Worm (Caenorhabditis elegans): ENCODE data around the gene sgca-1.

sgca-1 gene

ce11 chrX:6740983-6741365 lies 48.4 kb downstream of the sgca-1 start (continued):
- no peak for TF ChIP-seq ces-1 (GFP tag; optimal IDR thresholded peaks at IDR 0.05)
- peak; percentile 12 to 34 for TF ChIP-seq efl-1 (optimal IDR thresholded peaks at IDR 0.05)
- peak in 1 of 2 experiments; percentile 20 for TF ChIP-seq efl-1 (GFP tag; optimal IDR thresholded peaks at IDR 0.05 in 1 of 2)
- peak; percentile 40 to 49 for TF ChIP-seq lsy-2 (tag; optimal IDR thresholded peaks at IDR 0.05)
- TF ChIP-seq ama-1 (optimal IDR thresholded peaks at IDR 0.05) = peak; percentile 52
- peak in 2 of 3 experiments; percentile 21 to 37 for TF ChIP-seq dpl-1 (GFP tag; optimal IDR thresholded peaks at IDR 0.05)
- peak; percentile 20 for TF ChIP-seq nhr-90 (tag; optimal IDR thresholded peaks at IDR 0.05; ENCODE audit: poor library complexity)
- no peak for TF ChIP-seq Y116A8C.19 (tag; optimal IDR thresholded peaks at IDR 0.05; ENCODE audit: borderline replicate concordance)
- peak in 2 of 6 experiments; percentile 4 to 64 for TF ChIP-seq elt-3 (tag; optimal IDR thresholded peaks at IDR 0.05)
- peak; percentile 83 for TF ChIP-seq nhr-85 (tag)
- TF ChIP-seq blmp-1 (tag; optimal IDR thresholded peaks at IDR 0.05) = peak; percentile 43
- no peak for TF ChIP-seq lin-15B (tag; optimal IDR thresholded peaks at IDR 0.05)
- no peak for TF ChIP-seq fkh-10 (GFP tag; optimal IDR thresholded peaks at IDR 0.05)
- TF ChIP-seq alr-1 (tag; optimal IDR thresholded peaks at IDR 0.05; ENCODE audit: borderline replicate concordance) = no peak
- no peak for TF ChIP-seq hpl-2 (GFP tag; optimal IDR thresholded peaks at IDR 0.05)
- TF ChIP-seq vab-15 (tag; optimal IDR thresholded peaks at IDR 0.05) = no peak
- TF ChIP-seq mep-1 (tag; optimal IDR thresholded peaks at IDR 0.05) = peak; percentile 46
- peak; percentile 5 for TF ChIP-seq snpc-4 (tag; optimal IDR thresholded peaks at IDR 0.05)
- peak; percentile 86 for TF ChIP-seq nhr-20 (tag; optimal IDR thresholded peaks at IDR 0.05)
- no peak for TF ChIP-seq unc-86 (tag; optimal IDR thresholded peaks at IDR 0.05)
- no peak for TF ChIP-seq nhr-237 (tag; optimal IDR thresholded peaks at IDR 0.05)

- TF ChIP-seq snu-23 (GFP tag; optimal IDR thresholded peaks at IDR 0.05) (no peak), dpl-1 (GFP tag; optimal IDR thresholded peaks at IDR 0.05) (no peak), mep-1 (tag; optimal IDR thresholded peaks at IDR 0.05) (no peak), xbp-1 (tag; optimal IDR thresholded peaks at IDR 0.05) (peak; percentile 14), C34B4.2 (tag; optimal IDR thresholded peaks at IDR 0.05) (no peak), zip-4 (GFP tag; optimal IDR thresholded peaks at IDR 0.05) (no peak), efl-1 (optimal IDR thresholded peaks at IDR 0.05) (no peak), efl-1 (GFP tag; optimal IDR thresholded peaks at IDR 0.05 in 1 of 2) (no peak), efl-3 (GFP tag; optimal IDR thresholded peaks at IDR 0.05) (no peak), pqm-1 (tag; optimal IDR thresholded peaks at IDR 0.05) (no peak), nhr-28 (tag; optimal IDR thresholded peaks at IDR 0.05) (no peak), elt-3 (tag; optimal IDR thresholded peaks at IDR 0.05) (no peak), mab-9 (GFP tag; IDR thresholded peaks at IDR 0.05) (0 out of 2 replicates have a peak, but pooled peaks have one; percentile 28), sptf-1 (tag; optimal IDR thresholded peaks at IDR 0.05) (no peak), lin-35 (GFP tag; optimal IDR thresholded peaks at IDR 0.05) (no peak), vab-15 (tag; optimal IDR thresholded peaks at IDR 0.05) (no peak), nhr-19 (GFP tag; conservative IDR thresholded peaks at IDR 0.05) (no peak), jun-1 (tag; optimal IDR thresholded peaks at IDR 0.05) (no peak), egl-13 (tag; optimal IDR thresholded peaks at IDR 0.05) (peak; percentile 22), nhr-20 (tag; optimal IDR thresholded peaks at IDR 0.05) (no peak), nhr-76 (tag; optimal IDR thresholded peaks at IDR 0.05) (no peak), fkh-8 (tag; optimal IDR thresholded peaks at IDR 0.05) (peak; percentile 78), nhr-90 (tag; optimal IDR thresholded peaks at IDR 0.05; ENCODE audit: poor library complexity) (no peak), sox-4 (tag; optimal IDR thresholded peaks at IDR 0.05) (no peak), snpc-4 (tag; optimal IDR thresholded peaks at IDR 0.05) (no peak), fkh-4 (tag; optimal IDR thresholded peaks at IDR 0.05; ENCODE audit: borderline replicate concordance) (no peak), lsy-2 (tag; optimal IDR thresholded peaks at IDR 0.05) (no peak), fkh-10 (GFP tag; optimal IDR thresholded peaks at IDR 0.05) (peak; percentile 51), ztf-11 (tag; optimal IDR thresholded peaks at IDR 0.05) (no peak), skn-1 (tag; optimal IDR thresholded peaks at IDR 0.05) (no peak), nhr-84 (tag; optimal IDR thresholded peaks at IDR 0.05) (no peak), ceh-82 (tag; optimal IDR thresholded peaks at IDR 0.05) (peak in 2 of 3 experiments; percentile 25 to 59), unc-86 (tag; optimal IDR thresholded peaks at IDR 0.05) (peak; percentile 70), ceh-88 (GFP tag; IDR thresholded peaks at IDR 0.05) (no peak), nhr-47 (tag; optimal IDR thresholded peaks at IDR 0.05) (no peak), ceh-90 (tag; optimal IDR thresholded peaks at IDR 0.05) (no peak), alr-1 (tag; optimal IDR thresholded peaks at IDR 0.05; ENCODE audit: borderline replicate concordance) (no peak), nhr-71 (tag; optimal IDR thresholded peaks at IDR 0.05) (no peak), rnt-1 (tag; optimal IDR thresholded peaks at IDR 0.05) (no peak), isw-1 (GFP tag; IDR thresholded peaks at IDR 0.05) (peak; percentile 7), lin-14 (GFP tag; optimal IDR thresholded peaks at IDR 0.05) (no peak)
Observed at ce11 chrX:6740282-6740982, 48.9 kb downstream of the sgca-1 start.

Data from whole organism, L1 larva.